Fruit fly (Drosophila melanogaster): ENCODE measurements around the gene Cnot4.

The Cnot4 gene

DNA sequence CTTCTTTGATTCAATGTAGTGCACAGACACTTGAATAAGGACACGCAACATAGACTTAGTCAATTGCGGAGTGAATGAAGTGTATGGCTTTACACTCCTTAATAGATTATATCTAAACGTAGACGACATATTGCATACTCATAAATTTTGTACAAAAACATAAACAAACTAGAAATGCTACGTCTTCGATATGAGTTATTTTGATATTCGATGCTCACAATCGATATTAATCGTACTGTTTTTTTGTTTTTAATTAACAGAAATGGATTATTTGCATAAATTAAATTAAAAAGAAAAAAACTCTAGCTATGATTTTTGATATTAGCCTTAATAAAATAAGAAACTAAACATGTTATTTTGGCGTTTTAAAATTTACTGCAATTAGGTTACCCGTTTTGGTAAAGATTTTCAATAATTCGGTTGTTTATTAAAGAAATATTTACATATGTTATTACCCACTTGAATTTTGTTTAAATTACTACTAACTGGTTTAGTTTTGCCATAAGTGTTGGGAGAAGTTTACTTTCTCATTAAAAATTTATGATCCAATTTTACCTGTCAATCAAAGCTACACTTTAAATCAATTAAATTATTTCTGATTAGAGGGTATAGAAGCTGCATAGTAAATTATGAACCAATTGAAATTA, 8.6 kb downstream of the Cnot4 start, which contains the start of the genes CG17768, LSm-4 and Ir31a:
CG17768 (minus strand) TSS at position 196 of the 647 bp plus-strand sequence.
LSm-4 (minus strand) TSS at position 196 of the 647 bp plus-strand sequence.
Ir31a (plus strand) TSS at position 558 of the 647 bp plus-strand sequence.
- TF ChIP-seq Sin3A (optimal IDR thresholded peaks at IDR 0.05) (no peak), insv (optimal IDR thresholded peaks at IDR 0.05) (no peak), ttk (optimal IDR thresholded peaks at IDR 0.05) (no peak), psq (optimal IDR thresholded peaks at IDR 0.05) (no peak), Myc (optimal IDR thresholded peaks at IDR 0.05) (no peak), h (optimal IDR thresholded peaks at IDR 0.05) (no peak)

DNA sequence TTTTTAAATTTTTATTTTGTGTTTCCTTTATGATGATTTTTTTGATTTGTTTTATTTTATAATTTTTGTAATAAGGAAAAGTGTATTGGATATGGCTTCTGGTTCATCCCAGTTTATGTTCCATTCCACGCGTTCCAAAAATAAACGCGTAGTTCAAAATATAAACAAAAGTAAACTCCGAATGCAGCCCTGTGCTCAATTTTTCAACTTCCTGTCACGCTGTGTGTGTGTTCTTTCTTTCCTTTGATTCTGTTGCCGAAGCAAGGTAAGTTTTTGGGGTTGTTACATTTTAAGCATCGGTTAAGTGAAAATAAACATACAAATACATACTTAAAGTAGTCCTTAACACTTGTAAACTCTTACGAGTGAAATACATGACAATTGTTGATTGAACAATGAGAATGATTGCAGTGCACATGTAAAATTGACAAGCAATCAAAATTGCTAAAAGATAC, 11.6 kb downstream of the Cnot4 start, which contains the start of the genes Ip259 and RpS27A:
Ip259 (plus strand) TSS at position 231 of the 455 bp plus-strand sequence.
RpS27A (plus strand) TSS at position 231 of the 455 bp plus-strand sequence.
- TF ChIP-seq ttk (optimal IDR thresholded peaks at IDR 0.05) (no peak), insv (optimal IDR thresholded peaks at IDR 0.05) (no peak), psq (optimal IDR thresholded peaks at IDR 0.05) (no peak)

DNA sequence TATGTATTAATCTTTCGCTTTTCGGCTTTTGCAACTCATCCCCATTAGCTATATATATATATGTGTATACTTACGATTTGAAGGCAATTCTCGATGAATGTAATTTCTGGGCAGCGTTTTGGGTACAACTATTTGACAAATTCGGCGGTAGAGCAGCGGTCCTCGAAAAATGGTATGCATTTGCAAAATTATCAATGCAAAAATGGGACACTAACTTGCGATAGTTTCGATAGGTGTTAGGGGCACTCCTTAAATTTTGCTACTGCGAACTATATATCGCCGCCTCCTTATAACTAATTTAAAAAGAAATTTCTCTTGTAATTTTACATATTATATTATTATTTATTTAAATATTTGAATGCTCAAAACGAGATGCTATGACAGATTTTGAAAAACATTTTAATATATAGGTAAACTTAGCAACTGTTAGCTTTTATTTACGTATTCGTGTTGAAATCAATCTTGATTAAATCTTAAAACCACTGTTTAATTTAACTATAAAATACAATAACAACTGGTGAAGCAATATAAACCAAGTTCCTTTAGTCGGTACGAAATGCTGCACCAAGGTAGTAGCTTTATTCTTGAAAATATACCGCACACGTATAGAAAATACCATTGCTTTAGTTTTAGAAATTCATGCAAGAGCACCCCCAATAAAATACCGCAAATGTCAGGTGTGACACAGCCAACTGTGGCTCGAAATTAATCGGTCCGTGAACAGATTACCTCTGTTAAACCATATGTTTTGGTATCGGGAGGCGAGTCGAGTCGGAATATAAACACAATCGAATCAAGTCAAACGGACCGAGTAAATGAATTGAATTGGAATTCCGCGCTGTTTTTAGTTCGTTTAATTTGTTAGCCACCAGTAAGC, 17.0 kb downstream of the Cnot4 start, which contains the start of the genes CG5355 and Klp31E:
CG5355 (minus strand) TSS at position 213 of the 877 bp plus-strand sequence.
Klp31E (plus strand) TSS at position 767 of the 877 bp plus-strand sequence.
- TF ChIP-seq Myc (optimal IDR thresholded peaks at IDR 0.05) (no peak), insv (optimal IDR thresholded peaks at IDR 0.05) (no peak), Sin3A (optimal IDR thresholded peaks at IDR 0.05) (no peak), ttk (optimal IDR thresholded peaks at IDR 0.05) (no peak), psq (optimal IDR thresholded peaks at IDR 0.05) (no peak), h (optimal IDR thresholded peaks at IDR 0.05) (no peak)

DNA sequence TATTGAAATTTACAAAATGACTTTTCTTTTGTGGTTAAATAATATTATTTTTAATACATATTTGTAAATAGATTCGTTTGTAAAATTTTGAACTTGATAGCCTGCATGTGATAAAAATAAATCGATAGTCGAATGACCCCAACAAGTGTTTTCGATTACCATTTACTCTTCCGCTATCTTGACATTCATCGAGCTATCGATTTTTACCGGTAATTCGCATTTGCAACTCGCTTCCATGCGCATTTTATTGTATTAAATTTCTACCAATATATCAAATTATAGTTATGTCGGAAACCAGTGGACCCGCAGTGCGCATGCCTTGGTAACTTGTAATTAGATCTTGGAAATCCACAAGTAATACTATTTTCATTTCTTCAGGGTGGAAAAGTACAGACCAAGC, 22.5 kb downstream of the Cnot4 start, which contains the start of gene RfC3:
RfC3 (plus strand) TSS at position 210 of the 400 bp plus-strand sequence.
- TF ChIP-seq insv (optimal IDR thresholded peaks at IDR 0.05) (no peak), Sin3A (optimal IDR thresholded peaks at IDR 0.05) (no peak), Myc (optimal IDR thresholded peaks at IDR 0.05) (no peak), ttk (optimal IDR thresholded peaks at IDR 0.05) (no peak), psq (optimal IDR thresholded peaks at IDR 0.05) (no peak), h (optimal IDR thresholded peaks at IDR 0.05) (no peak)

DNA sequence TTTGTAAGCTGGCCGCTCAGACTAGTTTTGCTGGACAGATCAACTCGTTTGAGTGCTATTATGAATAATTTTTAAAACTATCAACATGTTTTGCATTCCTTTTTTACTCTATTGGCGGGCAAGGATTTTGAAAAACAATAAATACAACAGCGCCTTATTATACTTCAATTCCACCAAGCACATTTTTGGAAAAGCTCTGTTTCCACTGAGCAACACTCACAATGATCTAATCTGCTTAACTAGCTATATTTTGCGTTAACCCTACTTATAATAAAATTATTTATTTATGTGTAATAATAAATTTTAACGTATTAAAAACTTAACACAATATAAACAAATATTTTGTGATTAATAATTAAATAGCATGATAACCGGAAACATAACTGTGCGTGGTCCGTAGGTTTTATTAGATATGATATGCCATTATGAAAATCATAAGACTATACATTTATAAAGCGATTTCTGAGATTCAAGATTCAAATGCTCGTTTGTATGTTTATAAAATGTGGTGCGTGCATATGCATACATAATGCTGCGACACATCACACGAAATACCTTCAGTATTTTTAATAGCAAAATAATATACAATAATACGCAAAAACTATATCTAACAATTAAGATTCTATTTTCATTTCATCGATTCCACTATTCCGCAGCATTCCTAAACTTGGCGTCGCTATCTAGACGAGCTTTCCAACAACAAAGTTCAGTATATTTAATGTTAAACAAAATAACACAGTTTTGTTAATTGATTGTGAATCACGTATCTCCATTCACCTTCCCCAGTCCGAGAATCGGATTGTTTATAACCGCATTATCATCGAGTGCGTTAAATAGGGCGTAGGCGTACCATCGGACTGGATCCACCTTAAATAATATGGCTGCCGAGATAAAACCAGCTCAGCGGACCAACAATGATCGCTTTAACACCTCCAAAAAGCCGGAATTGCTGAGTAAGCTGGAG, 26.4 kb downstream of the Cnot4 start, which contains the start of the genes pie and Wdfy2:
pie (minus strand) TSS at position 138 of the 964 bp plus-strand sequence.
Wdfy2 (plus strand) TSS at position 649 of the 964 bp plus-strand sequence.
- TF ChIP-seq psq (optimal IDR thresholded peaks at IDR 0.05) (no peak), ttk (optimal IDR thresholded peaks at IDR 0.05) (no peak), Myc (optimal IDR thresholded peaks at IDR 0.05) (no peak), h (optimal IDR thresholded peaks at IDR 0.05) (no peak), insv (optimal IDR thresholded peaks at IDR 0.05) (no peak), Sin3A (optimal IDR thresholded peaks at IDR 0.05) (no peak)

DNA sequence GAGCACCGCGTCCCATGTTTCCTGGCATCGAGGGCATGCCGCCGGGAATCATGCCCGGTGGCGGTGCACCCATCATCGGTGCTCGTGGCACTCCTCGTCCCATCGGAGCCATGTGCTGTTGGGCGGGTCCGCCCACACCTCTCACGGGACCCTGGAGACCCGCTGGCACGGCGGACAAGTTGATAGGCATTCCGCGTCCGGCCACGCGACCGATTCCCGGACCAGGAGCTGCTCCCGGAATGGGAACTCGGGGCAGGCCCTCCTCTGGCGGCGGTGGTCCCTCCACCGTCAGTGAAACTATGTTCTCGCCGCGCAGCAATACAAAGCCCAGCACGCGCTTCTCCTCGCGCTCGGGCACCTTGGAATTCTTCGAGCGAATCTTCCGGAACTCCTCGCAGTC, 29.1 kb downstream of the Cnot4 start:
- no peak for TF ChIP-seq Myc (optimal IDR thresholded peaks at IDR 0.05)
- TF ChIP-seq h (optimal IDR thresholded peaks at IDR 0.05): no peak
- no peak for TF ChIP-seq Sin3A (optimal IDR thresholded peaks at IDR 0.05)
- TF ChIP-seq insv (optimal IDR thresholded peaks at IDR 0.05): no peak
- no peak for TF ChIP-seq psq (optimal IDR thresholded peaks at IDR 0.05)
- no peak for TF ChIP-seq ttk (optimal IDR thresholded peaks at IDR 0.05)

DNA sequence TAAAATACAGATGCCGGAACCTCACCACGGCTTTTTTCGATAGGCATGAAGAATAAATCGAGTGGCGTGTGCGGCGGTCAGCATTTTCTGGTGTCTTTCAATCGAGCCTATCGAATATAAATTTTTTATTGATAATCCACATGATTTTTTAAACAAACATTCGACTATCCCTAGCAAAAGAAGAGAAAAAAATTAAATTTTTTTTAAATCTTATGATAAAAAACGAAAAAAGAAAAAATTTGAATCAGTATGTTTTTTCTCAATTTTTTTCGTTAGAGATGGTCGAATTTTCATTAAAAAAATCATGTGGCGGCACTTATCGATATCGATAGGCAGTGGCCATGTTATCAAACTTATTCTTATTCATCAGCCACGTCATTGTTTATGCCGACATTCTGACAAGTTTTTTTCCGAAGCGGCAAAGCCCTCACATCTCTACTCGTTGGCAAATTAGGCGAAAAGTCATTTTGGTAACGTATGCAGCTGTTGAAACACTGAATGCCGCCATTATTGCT, 30.1 kb downstream of the Cnot4 start, which contains the start of the genes SmB and KdelR:
SmB (minus strand) TSS at position 94 of the 515 bp plus-strand sequence.
KdelR (plus strand) TSS at position 354 of the 515 bp plus-strand sequence.
- TF ChIP-seq psq (optimal IDR thresholded peaks at IDR 0.05) (no peak), ttk (optimal IDR thresholded peaks at IDR 0.05) (no peak), insv (optimal IDR thresholded peaks at IDR 0.05) (no peak), h (optimal IDR thresholded peaks at IDR 0.05) (no peak), Myc (optimal IDR thresholded peaks at IDR 0.05) (no peak), Sin3A (optimal IDR thresholded peaks at IDR 0.05) (no peak)

DNA sequence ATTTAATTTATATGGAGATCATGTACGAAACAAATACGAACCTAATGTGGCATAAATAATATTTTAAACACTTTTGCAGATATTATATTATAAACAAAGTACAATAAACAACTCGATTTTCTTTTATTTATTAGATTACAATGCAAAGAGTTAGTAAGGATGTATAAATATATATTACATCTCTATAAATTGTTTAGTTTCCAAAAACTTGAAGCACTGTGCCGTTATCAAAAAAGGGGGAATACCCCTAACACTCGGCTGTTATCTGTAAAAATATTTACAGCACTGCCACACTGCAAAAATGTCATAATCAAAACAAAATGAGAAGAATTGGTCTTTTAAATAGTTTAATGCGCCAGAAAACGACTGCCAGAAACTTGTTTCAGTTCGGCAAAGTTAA, 32.0 kb downstream of the Cnot4 start, which contains the start of gene CG5188:
CG5188 (plus strand) TSS at position 302 of the 400 bp plus-strand sequence.
- TF ChIP-seq insv (optimal IDR thresholded peaks at IDR 0.05) (no peak), psq (optimal IDR thresholded peaks at IDR 0.05) (no peak), h (optimal IDR thresholded peaks at IDR 0.05) (no peak), Myc (optimal IDR thresholded peaks at IDR 0.05) (no peak), Sin3A (optimal IDR thresholded peaks at IDR 0.05) (no peak)

DNA sequence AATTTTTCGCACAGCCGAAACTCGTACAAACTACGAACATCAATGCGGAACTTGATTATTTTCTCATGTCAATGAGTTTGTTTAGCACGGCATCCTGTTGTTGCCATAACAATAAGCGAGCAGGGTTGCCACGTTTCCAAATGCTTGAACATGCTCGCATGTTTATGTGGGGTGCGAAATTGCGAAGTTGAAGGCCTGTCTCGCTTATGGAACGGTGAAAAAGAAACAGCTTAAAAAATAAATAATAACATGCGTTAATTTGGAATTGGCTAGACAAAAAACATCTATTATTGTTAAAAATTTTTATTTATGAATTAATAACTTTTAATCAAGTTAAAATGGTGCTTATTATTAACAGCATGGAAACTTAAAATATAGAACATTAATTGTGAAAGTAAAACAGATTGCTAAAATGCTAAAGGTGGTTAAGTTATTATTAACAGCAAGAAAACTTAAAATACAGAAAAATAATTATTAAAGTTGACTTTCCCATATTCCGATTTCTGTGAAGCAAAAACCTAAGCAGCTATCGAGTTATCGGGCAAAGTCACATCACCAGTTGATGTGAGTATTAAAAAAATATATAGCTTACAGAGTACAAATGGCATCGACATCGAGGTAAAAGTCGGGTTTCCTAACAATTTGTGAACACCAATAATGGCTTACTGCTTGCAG, 34.4 kb downstream of the Cnot4 start, which contains the start of the genes Bug22 and TfIIB:
Bug22 (minus strand) TSS at position 117 of the 675 bp plus-strand sequence.
TfIIB (plus strand) TSS at position 537 of the 675 bp plus-strand sequence.
- TF ChIP-seq Myc (optimal IDR thresholded peaks at IDR 0.05): no peak
- no peak for TF ChIP-seq insv (optimal IDR thresholded peaks at IDR 0.05)
- no peak for TF ChIP-seq ttk (optimal IDR thresholded peaks at IDR 0.05)
- TF ChIP-seq Sin3A (optimal IDR thresholded peaks at IDR 0.05): no peak
- no peak for TF ChIP-seq psq (optimal IDR thresholded peaks at IDR 0.05)
- no peak for TF ChIP-seq h (optimal IDR thresholded peaks at IDR 0.05)
